Worm (Caenorhabditis elegans) whole organism, L4 larva: ENCODE results near the gene F54C9.11.

Experiments used
- arid-1 ChIP-seq: fragments of 200-800 bp; sonication (Bioruptor generic); conservative IDR thresholded peaks from 2 replicates; pipeline ENCODE4 v1.3.6; 2022; ENCODE audit warnings: missing genetic modification reagents, missing genetic modification characterization, missing compliant biosample characterization
- ceh-82 ChIP-seq: sonication (generic microtip); optimal IDR thresholded peaks from 2 replicates; lab custom pipeline; 2017; ENCODE audit warnings: missing biosample characterization, missing genetic modification characterization
- gei-8 ChIP-seq: fragments of 200-800 bp; sonication (Bioruptor generic); optimal IDR thresholded peaks from 2 replicates; lab custom pipeline; 2018; ENCODE audit warnings: mild to moderate bottlenecking, missing genetic modification characterization, missing compliant biosample characterization
- jun-1 ChIP-seq: fragments of 150-350 bp; optimal IDR thresholded peaks from 2 replicates; lab custom pipeline; 2014; ENCODE audit warnings: missing biosample characterization, missing genetic modification reagents, missing genetic modification characterization
- lin-13 ChIP-seq: fragments of 150-350 bp; optimal IDR thresholded peaks from 2 replicates; lab custom pipeline; 2014; ENCODE audit warnings: missing biosample characterization, missing genetic modification reagents, missing genetic modification characterization
- mdl-1 ChIP-seq, 2 experiments: fragments of 150-350 bp in 1 of 2; sonication (generic microtip) in 1 of 2; optimal IDR thresholded peaks; 2 replicates each; lab custom pipeline; 2014 to 2017; ENCODE audit warnings: missing biosample characterization in 2 of 2, missing genetic modification characterization in 2 of 2
- nhr-11 ChIP-seq: fragments of 150-350 bp; optimal IDR thresholded peaks from 2 replicates; lab custom pipeline; 2014; ENCODE audit warnings: missing biosample characterization, missing genetic modification characterization
- pha-4 ChIP-seq, 2 experiments: fragments of 150-350 bp in 1 of 2; fragments of 200-800 bp in 1 of 2; sonication (Bioruptor generic) in 1 of 2; IDR thresholded peaks in 1 of 2; optimal IDR thresholded peaks in 1 of 2; 2 replicates each; pipeline versions ENCODE4 v1.3.6 to Lab custom; 2014 to 2022; ENCODE audit warnings: missing genetic modification characterization in 2 of 2, missing genetic modification reagents in 2 of 2, missing biosample characterization in 1 of 2, missing compliant biosample characterization in 1 of 2
- skn-1 ChIP-seq: fragments of 150-350 bp; optimal IDR thresholded peaks from 2 replicates; lab custom pipeline; 2014; ENCODE audit warnings: missing biosample characterization, missing genetic modification characterization
- snpc-4 ChIP-seq: fragments of 150-350 bp; optimal IDR thresholded peaks from 2 replicates; lab custom pipeline; 2014; ENCODE audit warnings: missing biosample characterization, missing genetic modification characterization
- unc-39 ChIP-seq: sonication (generic microtip); optimal IDR thresholded peaks from 2 replicates; lab custom pipeline; 2017; ENCODE audit warnings: missing biosample characterization, missing genetic modification characterization

DNA sequence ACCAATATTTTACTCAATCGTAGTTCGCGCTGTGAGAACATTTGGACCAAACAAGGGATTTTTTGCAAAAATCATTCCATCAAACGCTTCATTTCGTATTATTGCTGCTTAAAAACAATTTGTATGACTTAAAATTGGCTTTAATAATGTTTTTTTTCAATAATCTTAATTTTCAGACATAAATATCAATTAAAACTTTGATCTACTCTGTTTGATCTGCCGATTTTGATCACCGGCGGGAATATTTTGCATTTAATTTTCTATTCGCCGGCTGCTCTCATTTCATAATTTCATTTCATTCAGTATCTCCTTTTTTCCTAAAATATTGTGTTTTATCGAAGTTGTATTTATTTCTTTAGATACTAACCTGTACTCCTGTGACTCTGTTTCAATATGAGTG lies 9.7 kb downstream of the F54C9.11 start, which contains the start of gene puf-5:
- no peak for TF ChIP-seq ceh-82
- TF ChIP-seq jun-1 (tag; lab: Kevin White, UChicago) = no peak
- no peak for TF ChIP-seq arid-1 (GFP tag; lab: Robert Waterston, UW)
- no peak for TF ChIP-seq mdl-1 (tag; optimal IDR thresholded peaks at IDR 0.05; lab: Kevin White, UChicago)
- no peak for TF ChIP-seq lin-13 (GFP tag; lab: Kevin White, UChicago)
- TF ChIP-seq gei-8 = no peak
- no peak for TF ChIP-seq unc-39
- TF ChIP-seq snpc-4 = no peak
- TF ChIP-seq skn-1 (tag; lab: Kevin White, UChicago) = no peak
- TF ChIP-seq pha-4 (GFP tag; IDR thresholded peaks at IDR 0.05; lab: Robert Waterston, UW) = no peak
- TF ChIP-seq pha-4 (tag; optimal IDR thresholded peaks at IDR 0.05; lab: Kevin White, UChicago) = no peak
- TF ChIP-seq nhr-11 (tag; lab: Kevin White, UChicago) = no peak
